Worm (Caenorhabditis elegans) whole organism, L1 larva: Measurements from ENCODE around the gene R05F9.11.
"Not testable (repeated sequence)": the region's sequence is repeated elsewhere in the genome, so short reads cannot be mapped to it uniquely, and the experiment has no call there.

ENCODE experiments used
- C04F5.9 ChIP-seq: sonication (generic microtip); optimal IDR thresholded peaks from 2 replicates; lab custom pipeline; 2016; ENCODE audit warnings: missing genetic modification characterization, missing compliant biosample characterization
- C34B4.2 ChIP-seq: sonication (generic microtip); optimal IDR thresholded peaks from 2 replicates; lab custom pipeline; 2017; ENCODE audit warnings: mild to moderate bottlenecking, missing genetic modification characterization, missing compliant biosample characterization
- Y116A8C.19 ChIP-seq: sonication (generic microtip); optimal IDR thresholded peaks from 2 replicates; lab custom pipeline; 2016; ENCODE audit warnings: missing compliant biosample characterization, missing genetic modification characterization, borderline replicate concordance
- ceh-8 ChIP-seq: fragments of 200-800 bp; sonication (Bioruptor generic); optimal IDR thresholded peaks from 2 replicates; lab custom pipeline; 2018; ENCODE audit warnings: mild to moderate bottlenecking, missing genetic modification characterization, moderate library complexity, missing compliant biosample characterization
- ceh-82 ChIP-seq, 3 experiments: fragments of 150-350 bp in 1 of 3; sonication (generic microtip) in 2 of 3; optimal IDR thresholded peaks; 2 replicates each; lab custom pipeline; 2014 to 2017; ENCODE audit warnings: missing biosample characterization in 3 of 3, missing genetic modification characterization in 3 of 3
- ceh-88 ChIP-seq: fragments of 200-800 bp; sonication (Bioruptor generic); IDR thresholded peaks from 2 replicates; pipeline ENCODE4 v1.3.6; 2022; ENCODE audit warnings: missing genetic modification characterization, missing compliant biosample characterization
- dpl-1 ChIP-seq, 3 experiments: fragments of 150-350 bp in 2 of 3; sonication (generic microtip) in 1 of 3; optimal IDR thresholded peaks; 2 replicates each; lab custom pipeline; 2014 to 2017; ENCODE audit warnings: missing biosample characterization in 3 of 3, missing genetic modification characterization in 3 of 3, missing genetic modification reagents in 3 of 3
- dsc-1 ChIP-seq: sonication (generic microtip); optimal IDR thresholded peaks from 2 replicates; lab custom pipeline; 2016; ENCODE audit warnings: mild to moderate bottlenecking, missing genetic modification characterization, missing compliant biosample characterization
- efl-1 ChIP-seq, 4 experiments: fragments of 150-350 bp; optimal IDR thresholded peaks in 3 of 4; peaks in 1 of 4; 1 replicate in 1 of 4; 2 replicates in 3 of 4; lab custom pipeline; 2014; ENCODE audit warnings: missing biosample characterization in 2 of 4, missing genetic modification characterization in 2 of 4, missing genetic modification reagents in 2 of 4
- efl-3 ChIP-seq: fragments of 200-800 bp; sonication (Bioruptor generic); optimal IDR thresholded peaks from 2 replicates; lab custom pipeline; 2018; ENCODE audit warnings: mild to moderate bottlenecking, missing genetic modification characterization, missing compliant biosample characterization
- egl-13 ChIP-seq: sonication (generic microtip); optimal IDR thresholded peaks from 2 replicates; lab custom pipeline; 2016; ENCODE audit warnings: missing genotype, missing genetic modification reagents, missing genetic modification characterization, missing compliant biosample characterization
- fkh-10 ChIP-seq: sonication (generic microtip); optimal IDR thresholded peaks from 2 replicates; lab custom pipeline; 2017; ENCODE audit warnings: missing biosample characterization, missing genetic modification reagents, missing genetic modification characterization
- fkh-8 ChIP-seq: sonication (generic microtip); optimal IDR thresholded peaks from 2 replicates; lab custom pipeline; 2016; ENCODE audit warnings: mild to moderate bottlenecking, missing genetic modification characterization, missing compliant biosample characterization
- fos-1 ChIP-seq: fragments of 150-350 bp; optimal IDR thresholded peaks from 2 replicates; lab custom pipeline; 2014; ENCODE audit warnings: missing biosample characterization, missing genetic modification characterization
- hlh-17 ChIP-seq: fragments of 200-800 bp; sonication (Bioruptor generic); optimal IDR thresholded peaks from 2 replicates; lab custom pipeline; 2018; ENCODE audit warnings: missing genetic modification characterization, mild to moderate bottlenecking, missing compliant biosample characterization, moderate library complexity, borderline replicate concordance
- hlh-4 ChIP-seq: sonication (generic microtip); optimal IDR thresholded peaks from 2 replicates; lab custom pipeline; 2016; ENCODE audit warnings: mild to moderate bottlenecking, missing genetic modification characterization, missing compliant biosample characterization
- hpl-2 ChIP-seq: fragments of 150-350 bp; optimal IDR thresholded peaks from 2 replicates; lab custom pipeline; 2014; ENCODE audit warnings: missing biosample characterization, missing genetic modification reagents, missing genetic modification characterization
- lin-14 ChIP-seq: fragments of 200-800 bp; sonication (Bioruptor generic); optimal IDR thresholded peaks from 2 replicates; lab custom pipeline; 2018; ENCODE audit warnings: mild to moderate bottlenecking, missing genetic modification characterization, moderate library complexity, missing compliant biosample characterization
- lin-35 ChIP-seq, 2 experiments: fragments of 150-350 bp; optimal IDR thresholded peaks; 2 replicates each; lab custom pipeline; 2014; ENCODE audit warnings: missing biosample characterization in 2 of 2, missing genetic modification characterization in 2 of 2, missing genetic modification reagents in 2 of 2
- lsy-2 ChIP-seq, 2 experiments: fragments of 150-350 bp; optimal IDR thresholded peaks; 2 replicates each; lab custom pipeline; 2014; ENCODE audit warnings: missing biosample characterization in 2 of 2, missing genetic modification characterization in 2 of 2
- mdl-1 ChIP-seq, 2 experiments: fragments of 150-350 bp; optimal IDR thresholded peaks; 2 replicates each; lab custom pipeline; 2014 to 2017; ENCODE audit warnings: missing biosample characterization in 2 of 2, missing genetic modification characterization in 2 of 2, inconsistent platforms in 1 of 2
- nhr-11 ChIP-seq: fragments of 150-350 bp; optimal IDR thresholded peaks from 2 replicates; lab custom pipeline; 2014; ENCODE audit warnings: missing biosample characterization, missing genetic modification characterization
- nhr-20 ChIP-seq: sonication (generic microtip); optimal IDR thresholded peaks from 2 replicates; lab custom pipeline; 2016; ENCODE audit warnings: mild to moderate bottlenecking, missing genetic modification characterization, missing compliant biosample characterization
- nhr-28 ChIP-seq: fragments of 150-350 bp; optimal IDR thresholded peaks from 2 replicates; lab custom pipeline; 2014; ENCODE audit warnings: missing biosample characterization, missing genetic modification characterization
- nhr-76 ChIP-seq: sonication (generic microtip); optimal IDR thresholded peaks from 2 replicates; lab custom pipeline; 2017; ENCODE audit warnings: missing biosample characterization, missing genetic modification characterization
- nhr-84 ChIP-seq: sonication (generic microtip); optimal IDR thresholded peaks from 2 replicates; lab custom pipeline; 2017; ENCODE audit warnings: missing biosample characterization, missing genetic modification characterization
- nhr-90 ChIP-seq: sonication (generic microtip); optimal IDR thresholded peaks from 2 replicates; lab custom pipeline; 2016; ENCODE audit warnings: mild to moderate bottlenecking, missing genetic modification characterization, missing compliant biosample characterization; ENCODE audit not compliant: poor library complexity
- pag-3 ChIP-seq: sonication (generic microtip); optimal IDR thresholded peaks from 2 replicates; lab custom pipeline; 2017; ENCODE audit warnings: missing genetic modification characterization, mild to moderate bottlenecking, missing compliant biosample characterization, antibody characterized with exemption, borderline replicate concordance; ENCODE audit not compliant: insufficient read depth
- pax-3 ChIP-seq: fragments of 200-800 bp; sonication (Bioruptor generic); optimal IDR thresholded peaks from 2 replicates; lab custom pipeline; 2018; ENCODE audit warnings: mild to moderate bottlenecking, missing genetic modification characterization, moderate library complexity, missing compliant biosample characterization
- pqm-1 ChIP-seq: sonication (generic microtip); optimal IDR thresholded peaks from 3 replicates; lab custom pipeline; 2017; ENCODE audit warnings: missing biosample characterization, missing genetic modification characterization
- skn-1 ChIP-seq: fragments of 150-350 bp; optimal IDR thresholded peaks from 2 replicates; lab custom pipeline; 2014; ENCODE audit warnings: missing biosample characterization, missing genetic modification characterization
- sox-4 ChIP-seq: sonication (generic microtip); optimal IDR thresholded peaks from 2 replicates; lab custom pipeline; 2016; ENCODE audit warnings: missing genetic modification characterization, missing compliant biosample characterization
- sptf-1 ChIP-seq: fragments of 150-350 bp; optimal IDR thresholded peaks from 2 replicates; lab custom pipeline; 2014; ENCODE audit warnings: missing biosample characterization, missing genetic modification characterization
- sup-37 ChIP-seq: fragments of 200-800 bp; sonication (Bioruptor generic); optimal IDR thresholded peaks from 2 replicates; lab custom pipeline; 2018; ENCODE audit warnings: mild to moderate bottlenecking, missing genetic modification characterization, missing compliant biosample characterization
- swsn-7 ChIP-seq: sonication (generic microtip); optimal IDR thresholded peaks from 2 replicates; lab custom pipeline; 2016; ENCODE audit warnings: missing genetic modification characterization, missing compliant biosample characterization
- tbx-2 ChIP-seq: sonication (generic microtip); optimal IDR thresholded peaks from 2 replicates; lab custom pipeline; 2016; ENCODE audit warnings: missing genetic modification characterization, missing compliant biosample characterization
- unc-30 ChIP-seq: sonication (generic microtip); optimal IDR thresholded peaks from 2 replicates; lab custom pipeline; 2017; ENCODE audit warnings: missing biosample characterization, missing genetic modification characterization
- unc-86 ChIP-seq: sonication (generic microtip); optimal IDR thresholded peaks from 2 replicates; lab custom pipeline; 2016; ENCODE audit warnings: missing genetic modification characterization, missing compliant biosample characterization
- unc-98 ChIP-seq: fragments of 200-800 bp; sonication (Bioruptor generic); IDR thresholded peaks from 2 replicates; pipeline ENCODE4 v1.3.6; 2022; ENCODE audit warnings: missing genetic modification characterization, missing compliant biosample characterization
- xbp-1 ChIP-seq: sonication (generic microtip); optimal IDR thresholded peaks from 2 replicates; lab custom pipeline; 2016; ENCODE audit warnings: missing genetic modification characterization, missing compliant biosample characterization

Gene R05F9.11

DNA sequence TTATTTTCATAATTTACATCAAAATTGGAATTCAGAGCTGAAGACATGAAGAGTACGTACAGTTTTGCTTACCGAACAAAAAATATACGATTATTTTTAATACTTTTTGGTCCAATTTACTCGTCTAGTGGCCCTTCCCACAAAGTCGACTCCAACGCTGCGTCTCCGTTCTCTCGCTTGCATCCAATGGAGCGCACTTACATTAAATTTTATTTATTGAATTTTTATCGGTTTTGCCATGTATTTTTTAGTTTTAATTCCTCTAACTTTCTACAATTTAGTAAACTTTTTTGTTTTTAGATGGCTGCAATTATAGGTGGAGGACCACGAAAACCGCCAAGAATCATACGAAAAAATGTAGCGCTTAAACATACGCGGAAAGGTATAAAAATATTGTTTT is 21.5 kb upstream of the R05F9.11 start, which contains the start of gene ZK546.5:
Gene ZK546.5 (plus strand): TSS at position 301 of the 400 bp plus-strand sequence.
- TF ChIP-seq fkh-10 (GFP tag; lab: Kevin White, UChicago) (no peak), efl-1 (optimal IDR thresholded peaks at IDR 0.05; lab: Kevin White, UChicago) (peak; percentile 10 to 33), efl-1 (GFP tag; optimal IDR thresholded peaks at IDR 0.05 in 1 of 2; lab: Kevin White, UChicago) (peak in 1 of 2 experiments; percentile 23), lin-14 (GFP tag; lab: Kevin White, UChicago) (no peak), C34B4.2 (tag; lab: Kevin White, UChicago) (no peak), ceh-88 (no peak), C04F5.9 (tag; lab: Kevin White, UChicago) (no peak), nhr-90 (tag; lab: Kevin White, UChicago) (no peak), lsy-2 (tag; optimal IDR thresholded peaks at IDR 0.05; lab: Kevin White, UChicago) (peak in 1 of 2 experiments; percentile 36), lin-35 (GFP tag; optimal IDR thresholded peaks at IDR 0.05; lab: Kevin White, UChicago) (peak in 1 of 2 experiments; percentile 29), ceh-82 (tag; optimal IDR thresholded peaks at IDR 0.05; lab: Kevin White, UChicago) (no peak), tbx-2 (no peak), pqm-1 (no peak), nhr-20 (tag; lab: Kevin White, UChicago) (no peak), mdl-1 (tag; optimal IDR thresholded peaks at IDR 0.05; lab: Kevin White, UChicago) (no peak), dpl-1 (GFP tag; optimal IDR thresholded peaks at IDR 0.05; lab: Kevin White, UChicago) (peak in 1 of 3 experiments; percentile 16), Y116A8C.19 (tag; lab: Kevin White, UChicago) (no peak), unc-30 (tag; lab: Kevin White, UChicago) (no peak), sox-4 (tag; lab: Kevin White, UChicago) (no peak), unc-98 (GFP tag; lab: Robert Waterston, UW) (no peak), ceh-8 (GFP tag; lab: Kevin White, UChicago) (no peak), efl-3 (GFP tag; lab: Kevin White, UChicago) (no peak), fos-1 (tag; lab: Kevin White, UChicago) (no peak), nhr-84 (no peak), fkh-8 (tag; lab: Kevin White, UChicago) (no peak), hlh-17 (no peak), pag-3 (tag; lab: Kevin White, UChicago) (no peak)

DNA sequence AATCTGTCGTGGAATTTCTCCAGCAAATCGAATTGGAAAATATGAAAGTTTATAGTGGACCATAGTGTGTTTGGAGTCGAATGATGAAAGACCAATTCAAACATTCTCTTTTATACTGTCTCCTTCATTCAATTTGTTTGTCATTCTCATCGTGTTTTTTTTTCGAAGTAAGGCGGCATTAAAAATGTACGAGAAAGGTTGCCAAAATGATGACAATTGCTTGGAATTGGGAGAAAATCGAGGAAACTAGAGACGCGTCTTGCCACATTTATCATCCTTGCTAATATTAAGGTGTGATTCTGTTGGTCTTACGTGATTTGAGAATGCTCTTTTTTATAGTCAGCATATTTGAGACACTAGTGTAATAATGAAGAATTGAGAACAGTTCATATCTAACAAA is 20.9 kb upstream of the R05F9.11 start, which contains the start of gene gst-30:
Gene gst-30 (minus strand): TSS at position 101 of the 400 bp plus-strand sequence.
- TF ChIP-seq skn-1 (peak; percentile 35), hlh-4 (tag; lab: Kevin White, UChicago) (no peak)
- TF ChIP-seq, all 84 proteins: peak for 1

DNA sequence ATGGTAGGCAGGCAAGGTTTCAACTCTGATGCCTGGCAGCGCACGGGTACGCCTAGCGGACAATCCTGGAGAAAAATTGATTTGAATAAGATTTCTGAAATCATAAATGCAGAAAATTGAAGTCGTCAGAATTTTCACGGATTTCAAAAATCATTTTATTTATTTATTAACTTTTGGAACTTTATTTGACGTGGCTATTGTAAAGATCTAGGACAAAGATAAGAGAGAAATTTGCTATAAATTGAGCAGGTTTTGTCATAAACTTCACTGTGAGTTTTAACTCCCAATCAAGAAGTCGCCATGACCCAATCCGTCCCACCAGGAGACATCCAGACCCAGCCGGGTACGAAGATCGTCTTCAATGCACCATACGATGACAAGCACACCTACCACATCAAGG is 18.7 kb upstream of the R05F9.11 start, which contains the start of gene msp-152:
Gene msp-152 (plus strand): TSS at position 301 of the 400 bp plus-strand sequence.
- not testable (repeated sequence) for TF ChIP-seq nhr-28; tbx-2; egl-13 (tag; lab: Kevin White, UChicago)
- TF ChIP-seq, all 84 proteins: peak for 0; not testable (repeated sequence) for 84

DNA sequence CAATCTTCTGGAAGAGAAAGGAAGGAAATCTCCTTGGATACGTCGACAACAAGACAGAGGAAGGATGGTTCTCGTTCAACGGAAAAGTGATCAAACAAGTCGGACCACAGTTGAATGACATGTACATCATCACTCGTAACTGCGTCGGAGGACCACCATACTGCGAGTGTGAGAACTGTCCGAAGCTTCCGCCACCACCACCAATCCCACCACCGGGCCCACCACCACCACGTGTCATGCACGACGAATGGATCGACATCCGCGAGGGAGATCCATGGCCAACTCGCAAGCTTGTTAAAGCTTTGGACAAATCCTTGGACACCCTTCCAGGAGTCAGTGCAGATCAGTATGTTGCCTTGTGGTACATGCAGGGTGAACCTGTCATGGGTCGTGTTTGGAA is 17.3 kb upstream of the R05F9.11 start:
- TF ChIP-seq dsc-1 (tag; lab: Kevin White, UChicago) (no peak), sptf-1 (tag; lab: Kevin White, UChicago) (no peak), hpl-2 (GFP tag; lab: Kevin White, UChicago) (no peak), unc-86 (tag; lab: Kevin White, UChicago) (no peak), nhr-11 (tag; lab: Kevin White, UChicago) (no peak), nhr-76 (tag; lab: Kevin White, UChicago) (no peak), nhr-90 (tag; lab: Kevin White, UChicago) (no peak), pax-3 (tag; lab: Kevin White, UChicago) (no peak), C34B4.2 (tag; lab: Kevin White, UChicago) (no peak), swsn-7 (tag; lab: Kevin White, UChicago) (no peak), ceh-8 (GFP tag; lab: Kevin White, UChicago) (no peak), nhr-20 (tag; lab: Kevin White, UChicago) (no peak), xbp-1 (tag; lab: Kevin White, UChicago) (no peak), sup-37 (no peak)
